Worm (Caenorhabditis elegans): ENCODE data around the gene F19B10.5.

DNA sequence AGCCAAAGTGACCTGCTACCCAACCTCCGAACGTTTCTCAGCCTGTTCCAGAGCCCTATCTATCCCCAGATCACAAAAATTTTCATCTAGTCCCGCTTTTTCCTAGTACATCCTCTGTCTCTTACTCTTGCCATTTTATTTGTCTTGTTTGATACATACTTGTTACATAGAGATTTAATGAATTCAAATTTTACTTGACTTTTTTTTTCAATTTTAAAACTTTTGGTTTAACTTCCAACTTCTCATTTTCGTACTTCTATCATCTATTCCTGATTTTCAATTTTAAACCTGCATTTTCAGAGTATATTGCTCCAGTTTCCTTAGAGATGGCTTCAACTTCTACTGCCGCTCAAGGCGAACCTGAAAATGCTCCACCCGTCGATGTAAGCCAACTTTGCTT lies 28.6 kb upstream of the F19B10.5 start, which contains the start of gene M151.3:
- TF ChIP-seq him-1 (tag; optimal IDR thresholded peaks at IDR 0.05), result no peak
- no peak for TF ChIP-seq W03F9.2 (tag; optimal IDR thresholded peaks at IDR 0.05)

Measured in whole organism, L4/young adult.